Worm (Caenorhabditis elegans) whole organism, L4 larva: ENCODE data around the gene mca-1.

Source experiments
- F10B5.3 ChIP-seq: sonication (generic microtip); optimal IDR thresholded peaks from 2 replicates; lab custom pipeline; 2016; ENCODE audit warnings: mild to moderate bottlenecking, missing genetic modification characterization, missing compliant biosample characterization
- F49E8.2 ChIP-seq: sonication (generic microtip); optimal IDR thresholded peaks from 2 replicates; lab custom pipeline; 2016; ENCODE audit warnings: missing compliant biosample characterization, mild to moderate bottlenecking, missing genetic modification characterization, borderline replicate concordance
- Y75B8A.6 ChIP-seq: fragments of 200-800 bp; sonication (Bioruptor generic); IDR thresholded peaks from 2 replicates; pipeline ENCODE4 v1.3.6; 2022; ENCODE audit warnings: missing genetic modification reagents, missing genetic modification characterization, missing compliant biosample characterization
- ZK546.5 ChIP-seq, 2 experiments: sonication (generic microtip); optimal IDR thresholded peaks; 2 replicates each; lab custom pipeline; 2017; ENCODE audit warnings: missing biosample characterization in 2 of 2, missing genetic modification characterization in 2 of 2
- aly-2 ChIP-seq: sonication (generic microtip); optimal IDR thresholded peaks from 2 replicates; lab custom pipeline; 2018; ENCODE audit warnings: missing biosample characterization, missing genetic modification characterization
- ama-1 ChIP-seq: fragments of 150-350 bp; optimal IDR thresholded peaks from 2 replicates; lab custom pipeline; 2014; ENCODE audit warnings: inconsistent platforms, mixed read lengths
- attf-4 ChIP-seq: sonication (generic microtip); optimal IDR thresholded peaks from 3 replicates; lab custom pipeline; 2017; ENCODE audit warnings: missing biosample characterization, missing genetic modification characterization
- ceh-28 ChIP-seq: fragments of 150-350 bp; optimal IDR thresholded peaks from 2 replicates; lab custom pipeline; 2014; ENCODE audit warnings: missing biosample characterization, missing genetic modification reagents, missing genetic modification characterization
- ceh-32 ChIP-seq: sonication (generic microtip); optimal IDR thresholded peaks from 2 replicates; lab custom pipeline; 2016; ENCODE audit warnings: mild to moderate bottlenecking, missing genetic modification characterization, missing compliant biosample characterization; ENCODE audit not compliant: poor library complexity
- ceh-62 ChIP-seq: sonication (generic microtip); optimal IDR thresholded peaks from 2 replicates; lab custom pipeline; 2017; ENCODE audit warnings: missing biosample characterization, missing genetic modification characterization
- ceh-82 ChIP-seq: sonication (generic microtip); optimal IDR thresholded peaks from 2 replicates; lab custom pipeline; 2017; ENCODE audit warnings: missing biosample characterization, missing genetic modification characterization
- ces-1 ChIP-seq: fragments of 150-350 bp; sonication (generic microtip); optimal IDR thresholded peaks from 4 replicates; lab custom pipeline; 2014; ENCODE audit warnings: missing biosample characterization, missing genetic modification reagents, missing genetic modification characterization
- daf-16 ChIP-seq, 3 experiments: sonication (generic microtip); optimal IDR thresholded peaks; 2 replicates each; lab custom pipeline; 2016 to 2017; ENCODE audit warnings: missing genetic modification characterization in 3 of 3, missing genetic modification reagents in 3 of 3, mild to moderate bottlenecking in 2 of 3, missing compliant biosample characterization in 2 of 3, missing biosample characterization in 1 of 3, moderate library complexity in 1 of 3
- daf-8 ChIP-seq: fragments of 200-800 bp; sonication (Bioruptor generic); IDR thresholded peaks from 2 replicates; pipeline ENCODE4 v1.3.6; 2022; ENCODE audit warnings: missing genetic modification characterization, missing compliant biosample characterization
- dve-1 ChIP-seq: sonication (generic microtip); optimal IDR thresholded peaks from 2 replicates; lab custom pipeline; 2017; ENCODE audit warnings: antibody characterized with exemption, mild to moderate bottlenecking, missing genetic modification characterization, missing compliant biosample characterization; ENCODE audit not compliant: insufficient read depth
- hlh-11 ChIP-seq: fragments of 200-800 bp; sonication (Bioruptor generic); optimal IDR thresholded peaks from 2 replicates; lab custom pipeline; 2018; ENCODE audit warnings: mild to moderate bottlenecking, missing genetic modification characterization, missing compliant biosample characterization
- hlh-30 ChIP-seq: sonication (generic microtip); optimal IDR thresholded peaks from 2 replicates; lab custom pipeline; 2017; ENCODE audit warnings: antibody characterized with exemption, mild to moderate bottlenecking, missing genetic modification characterization, missing compliant biosample characterization; ENCODE audit not compliant: insufficient read depth
- jun-1 ChIP-seq: fragments of 150-350 bp; optimal IDR thresholded peaks from 2 replicates; lab custom pipeline; 2014; ENCODE audit warnings: missing biosample characterization, missing genetic modification reagents, missing genetic modification characterization
- lin-15B ChIP-seq: fragments of 150-350 bp; sonication (generic microtip); optimal IDR thresholded peaks from 3 replicates; lab custom pipeline; 2014; ENCODE audit warnings: missing biosample characterization, missing genetic modification characterization
- lir-3 ChIP-seq: sonication (generic microtip); optimal IDR thresholded peaks from 2 replicates; lab custom pipeline; 2016; ENCODE audit warnings: mild to moderate bottlenecking, missing genetic modification characterization, missing compliant biosample characterization
- lsy-2 ChIP-seq, 2 experiments: fragments of 150-350 bp in 1 of 2; sonication (generic microtip) in 1 of 2; optimal IDR thresholded peaks; 2 replicates each; lab custom pipeline; 2014 to 2017; ENCODE audit warnings: missing biosample characterization in 2 of 2, missing genetic modification characterization in 2 of 2
- madf-5 ChIP-seq, 2 experiments: fragments of 200-800 bp; sonication (Bioruptor generic); IDR thresholded peaks; 2 replicates each; pipeline ENCODE4 v1.3.6; 2022; ENCODE audit warnings: missing compliant biosample characterization in 2 of 2, missing genetic modification characterization in 2 of 2
- mxl-3 ChIP-seq: fragments of 200-800 bp; sonication (Bioruptor generic); optimal IDR thresholded peaks from 2 replicates; lab custom pipeline; 2018; ENCODE audit warnings: mild to moderate bottlenecking, missing genetic modification characterization, missing compliant biosample characterization
- nhr-102 ChIP-seq: sonication (generic microtip); optimal IDR thresholded peaks from 2 replicates; lab custom pipeline; 2016; ENCODE audit warnings: mild to moderate bottlenecking, missing genetic modification characterization, moderate library complexity, missing compliant biosample characterization
- nhr-41 ChIP-seq: fragments of 200-800 bp; sonication (Bioruptor generic); IDR thresholded peaks from 2 replicates; pipeline ENCODE4 v1.3.6; 2022; ENCODE audit warnings: missing genetic modification reagents, missing genetic modification characterization, missing compliant biosample characterization
- snpc-1.2 ChIP-seq: fragments of 200-800 bp; sonication (Bioruptor generic); IDR thresholded peaks from 2 replicates; pipeline ENCODE4 v1.3.6; 2022; ENCODE audit warnings: missing genetic modification reagents, missing genetic modification characterization, missing compliant biosample characterization
- snpc-4 ChIP-seq: fragments of 150-350 bp; optimal IDR thresholded peaks from 2 replicates; lab custom pipeline; 2014; ENCODE audit warnings: missing biosample characterization, missing genetic modification characterization
- unc-39 ChIP-seq: sonication (generic microtip); optimal IDR thresholded peaks from 2 replicates; lab custom pipeline; 2017; ENCODE audit warnings: missing biosample characterization, missing genetic modification characterization
- unc-62 ChIP-seq, 3 experiments: fragments of 150-350 bp in 1 of 3; sonication (generic microtip); optimal IDR thresholded peaks in 2 of 3; peaks in 1 of 3; 1 replicate in 1 of 3; 2 replicates in 2 of 3; lab custom pipeline; 2014 to 2017; ENCODE audit warnings: missing biosample characterization in 3 of 3, missing genetic modification characterization in 3 of 3, missing genetic modification reagents in 3 of 3, missing genotype in 1 of 3
- zip-11 ChIP-seq: fragments of 200-800 bp; sonication (Bioruptor generic); IDR thresholded peaks from 2 replicates; pipeline ENCODE4 v1.3.6; 2022; ENCODE audit warnings: missing genetic modification characterization, missing compliant biosample characterization

mca-1 gene

DNA sequence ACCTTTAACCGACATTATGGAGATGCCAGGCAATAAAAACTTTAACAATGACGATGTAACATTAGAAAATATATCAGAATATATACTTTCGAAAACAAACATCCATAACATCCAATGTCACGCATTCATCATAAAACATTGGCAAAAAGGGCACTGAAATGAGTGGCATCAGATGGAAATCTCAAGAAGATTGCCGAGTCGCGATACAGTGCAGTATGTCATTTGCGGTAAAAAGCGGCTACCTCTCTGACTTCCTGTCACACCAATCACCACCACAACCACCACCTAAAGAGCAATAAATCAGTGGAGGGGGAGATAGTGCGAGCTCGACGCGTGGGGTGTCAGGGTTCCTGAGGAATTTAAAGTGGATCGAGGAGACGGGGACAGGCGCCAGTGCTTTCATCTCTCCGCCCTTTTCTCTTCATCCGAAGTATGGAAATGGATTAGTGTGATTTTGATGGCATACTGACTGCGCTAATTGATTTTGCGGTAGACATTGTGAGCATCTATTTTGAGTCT is 21.6 kb downstream of the mca-1 start:
- TF ChIP-seq aly-2 (tag; lab: Kevin White, UChicago) (no peak), ceh-62 (tag; lab: Kevin White, UChicago) (no peak), unc-62 (GFP tag; optimal IDR thresholded peaks at IDR 0.05 in 1 of 2; lab: Kevin White, UChicago) (peak in 1 of 2 experiments; percentile 44), unc-62 (tag; optimal IDR thresholded peaks at IDR 0.05; lab: Kevin White, UChicago) (no peak), daf-16 (GFP tag; optimal IDR thresholded peaks at IDR 0.05; lab: Kevin White, UChicago) (no peak), daf-16 (tag; optimal IDR thresholded peaks at IDR 0.05; lab: Kevin White, UChicago) (no peak)
- TF ChIP-seq, all 104 proteins: peak for 1

DNA sequence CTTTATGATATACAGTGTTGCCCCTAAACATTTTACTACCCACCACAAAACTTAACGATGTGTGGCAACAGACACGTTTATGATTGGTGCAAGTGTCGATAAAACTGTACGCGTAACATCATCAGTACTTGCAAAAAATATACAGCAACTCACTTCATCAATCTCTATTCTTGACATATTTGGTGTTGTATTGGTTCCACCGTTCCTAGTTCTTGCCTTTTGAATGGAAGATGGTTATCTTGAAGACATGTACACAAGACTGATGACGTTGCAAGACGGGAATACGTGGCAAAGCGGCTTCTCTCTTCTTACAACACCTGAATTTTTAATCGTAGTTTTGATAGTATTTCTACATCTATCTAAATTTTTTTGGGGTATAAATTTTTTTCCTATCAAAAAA is 23.8 kb downstream of the mca-1 start:
- TF ChIP-seq unc-39 (tag; lab: Kevin White, UChicago), result no peak
- TF ChIP-seq ceh-32 (tag; lab: Kevin White, UChicago), result no peak
- no peak for TF ChIP-seq ceh-28 (tag; lab: Kevin White, UChicago)
- TF ChIP-seq daf-16 (GFP tag; optimal IDR thresholded peaks at IDR 0.05; lab: Kevin White, UChicago), result no peak
- no peak for TF ChIP-seq daf-16 (tag; optimal IDR thresholded peaks at IDR 0.05; lab: Kevin White, UChicago)
- TF ChIP-seq snpc-4 (tag; lab: Kevin White, UChicago), result no peak
- TF ChIP-seq, all 104 proteins: peak for 0

- TF ChIP-seq Y75B8A.6, result no peak
- TF ChIP-seq daf-8, result no peak
- TF ChIP-seq snpc-1.2 (GFP tag; lab: Robert Waterston, UW), result no peak
Measured at ce11 chrIV:9609095-9609494, 25.7 kb downstream of the mca-1 start.

DNA sequence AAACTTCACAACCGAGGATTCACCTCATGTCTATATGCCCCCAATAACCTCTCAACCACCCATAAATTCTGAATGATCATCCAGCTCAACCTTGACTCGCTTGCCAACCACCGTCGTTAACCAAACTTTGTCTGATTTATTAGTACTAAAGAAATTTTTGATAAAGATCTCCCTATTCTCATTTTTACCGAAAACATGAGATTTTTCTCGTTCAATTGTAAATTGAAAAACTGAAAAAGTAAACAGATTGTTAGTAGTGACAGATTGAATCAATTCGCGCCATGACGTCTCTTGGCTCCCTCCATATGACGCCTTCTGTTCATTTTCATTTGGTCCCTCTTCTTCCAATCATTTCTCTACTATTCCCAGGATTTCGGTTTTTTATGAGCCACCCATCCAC is 26.8 kb downstream of the mca-1 start:
- no peak for TF ChIP-seq lir-3 (tag; lab: Kevin White, UChicago)
- no peak for TF ChIP-seq daf-16 (GFP tag; optimal IDR thresholded peaks at IDR 0.05; lab: Kevin White, UChicago)
- no peak for TF ChIP-seq daf-16 (tag; optimal IDR thresholded peaks at IDR 0.05; lab: Kevin White, UChicago)
- TF ChIP-seq ama-1, result no peak
- no peak for TF ChIP-seq attf-4 (tag; lab: Kevin White, UChicago)
- no peak for TF ChIP-seq F10B5.3 (tag; lab: Kevin White, UChicago)
- TF ChIP-seq hlh-11, result no peak
- no peak for TF ChIP-seq daf-8
- no peak for TF ChIP-seq aly-2 (tag; lab: Kevin White, UChicago)
- TF ChIP-seq ces-1 (GFP tag; lab: Kevin White, UChicago), result no peak
- TF ChIP-seq madf-5 (GFP tag; IDR thresholded peaks at IDR 0.05; lab: Robert Waterston, UW), result no peak
- TF ChIP-seq jun-1 (tag; lab: Kevin White, UChicago), result no peak
- TF ChIP-seq zip-11 (GFP tag; lab: Robert Waterston, UW), result no peak
- TF ChIP-seq lin-15B, result no peak
- no peak for TF ChIP-seq F49E8.2 (tag; lab: Kevin White, UChicago)
- no peak for TF ChIP-seq hlh-30 (tag; lab: Kevin White, UChicago)
- no peak for TF ChIP-seq mxl-3 (GFP tag; lab: Kevin White, UChicago)
- no peak for TF ChIP-seq dve-1 (tag; lab: Kevin White, UChicago)
- TF ChIP-seq, all 104 proteins: peak for 0

- TF ChIP-seq nhr-102 (tag; lab: Kevin White, UChicago) (no peak), madf-5 (GFP tag; IDR thresholded peaks at IDR 0.05; lab: Robert Waterston, UW) (no peak), unc-62 (GFP tag; optimal IDR thresholded peaks at IDR 0.05 in 1 of 2; lab: Kevin White, UChicago) (no peak), unc-62 (tag; optimal IDR thresholded peaks at IDR 0.05; lab: Kevin White, UChicago) (no peak), lsy-2 (tag; optimal IDR thresholded peaks at IDR 0.05; lab: Kevin White, UChicago) (no peak), ZK546.5 (tag; optimal IDR thresholded peaks at IDR 0.05; lab: Kevin White, UChicago) (no peak), ceh-82 (tag; lab: Kevin White, UChicago) (no peak), snpc-1.2 (GFP tag; lab: Robert Waterston, UW) (no peak), nhr-41 (no peak)
Measured at ce11 chrIV:9601595-9601994, 33.2 kb downstream of the mca-1 start, which contains the start of gene aat-1. Gene aat-1, minus strand, starts transcription at chrIV:9601695.
